Fruit fly (Drosophila melanogaster) whole organism, embryonic: ENCODE results near the gene pHCl-1.

Source experiments
- Adf1 ChIP-seq: fragments of 200-800 bp; sonication (Bioruptor generic); IDR thresholded peaks from 2 replicates; pipeline ENCODE4 v1.3.6; 2022; ENCODE audit warnings: missing biosample characterization, missing genetic modification characterization
- B-H2 ChIP-seq: fragments of 200-800 bp; sonication (Bioruptor generic); optimal IDR thresholded peaks from 2 replicates; lab custom pipeline; 2018; ENCODE audit warnings: missing biosample characterization, mild to moderate bottlenecking, missing genetic modification characterization
- CG10209 ChIP-seq: fragments of 200-800 bp; sonication (Bioruptor generic); optimal IDR thresholded peaks from 3 replicates; lab custom pipeline; 2017; ENCODE audit warnings: missing biosample characterization, mild to moderate bottlenecking, missing genetic modification characterization, missing genetic modification reagents
- CG1024 ChIP-seq: fragments of 200-800 bp; sonication (Bioruptor generic); IDR thresholded peaks from 2 replicates; pipeline ENCODE4 v1.3.6; 2022; ENCODE audit warnings: missing biosample characterization, missing genetic modification characterization
- CG10654 ChIP-seq: fragments of 200-800 bp; sonication (Bioruptor generic); optimal IDR thresholded peaks from 2 replicates; lab custom pipeline; 2016; ENCODE audit warnings: missing biosample characterization, missing genetic modification characterization
- CG11696 ChIP-seq: fragments of 200-800 bp; sonication (Bioruptor generic); IDR thresholded peaks from 2 replicates; pipeline ENCODE4 v1.3.6; 2022; ENCODE audit warnings: missing biosample characterization, missing genetic modification characterization
- CG12155 ChIP-seq: fragments of 200-800 bp; sonication (Bioruptor generic); optimal IDR thresholded peaks from 3 replicates; lab custom pipeline; 2016; ENCODE audit warnings: missing biosample characterization, missing genetic modification characterization
- CG14860 ChIP-seq: fragments of 200-800 bp; sonication (Bioruptor generic); IDR thresholded peaks from 3 replicates; pipeline ENCODE4 v1.3.6; 2022; ENCODE audit warnings: missing biosample characterization, missing genetic modification characterization; ENCODE audit not compliant: partially characterized antibody
- CG15479 ChIP-seq: fragments of 200-800 bp; sonication (Bioruptor generic); optimal IDR thresholded peaks from 3 replicates; lab custom pipeline; 2019; ENCODE audit warnings: missing biosample characterization, mild to moderate bottlenecking, missing genetic modification characterization, moderate library complexity
- CG15601 ChIP-seq: fragments of 200-800 bp; sonication (Bioruptor generic); optimal IDR thresholded peaks from 3 replicates; lab custom pipeline; 2019; ENCODE audit warnings: missing biosample characterization, mild to moderate bottlenecking, missing genetic modification characterization, moderate library complexity
- CG2199 ChIP-seq: fragments of 200-800 bp; sonication (Bioruptor generic); IDR thresholded peaks from 3 replicates; pipeline ENCODE4 v1.3.6; 2022; ENCODE audit warnings: missing biosample characterization, missing genetic modification characterization
- CG31224 ChIP-seq: fragments of 200-800 bp; sonication (Bioruptor generic); IDR thresholded peaks from 2 replicates; pipeline ENCODE4 v1.3.6; 2022; ENCODE audit warnings: missing biosample characterization, missing genetic modification characterization
- CG3407 ChIP-seq: fragments of 200-800 bp; sonication (Bioruptor generic); optimal IDR thresholded peaks from 2 replicates; lab custom pipeline; 2018; ENCODE audit warnings: missing biosample characterization, mild to moderate bottlenecking, missing genetic modification characterization
- CG3847 ChIP-seq: fragments of 200-800 bp; sonication (Bioruptor generic); IDR thresholded peaks from 2 replicates; pipeline ENCODE4 v1.3.6; 2022; ENCODE audit warnings: missing biosample characterization, missing genetic modification characterization
- CG7372 ChIP-seq: fragments of 200-800 bp; sonication (Bioruptor generic); IDR thresholded peaks from 2 replicates; pipeline ENCODE4 v1.3.6; 2022; ENCODE audit warnings: missing biosample characterization, missing genetic modification characterization
- CG7987 ChIP-seq: fragments of 200-800 bp; sonication (Bioruptor generic); optimal IDR thresholded peaks from 2 replicates; lab custom pipeline; 2018; ENCODE audit warnings: missing biosample characterization, mild to moderate bottlenecking, missing genetic modification characterization, moderate library complexity
- CG9437 ChIP-seq: fragments of 200-800 bp; sonication (Bioruptor generic); optimal IDR thresholded peaks from 2 replicates; lab custom pipeline; 2018; ENCODE audit warnings: missing biosample characterization, mild to moderate bottlenecking, missing genetic modification characterization
- CG9609 ChIP-seq: fragments of 200-800 bp; sonication (Bioruptor generic); optimal IDR thresholded peaks from 3 replicates; lab custom pipeline; 2016; ENCODE audit warnings: missing biosample characterization, missing genetic modification characterization
- D19A ChIP-seq: fragments of 200-800 bp; optimal IDR thresholded peaks from 3 replicates; lab custom pipeline; 2019; ENCODE audit warnings: missing biosample characterization, mild to moderate bottlenecking, missing genetic modification characterization, moderate library complexity
- Drgx ChIP-seq: fragments of 200-800 bp; sonication (Bioruptor generic); IDR thresholded peaks from 2 replicates; pipeline ENCODE4 v1.3.6; 2022; ENCODE audit warnings: missing biosample characterization, missing genetic modification characterization
- Elba2 ChIP-seq: fragments of 200-800 bp; sonication (Bioruptor generic); optimal IDR thresholded peaks from 3 replicates; lab custom pipeline; 2016; ENCODE audit warnings: missing biosample characterization, missing genetic modification characterization
- HmgZ ChIP-seq: fragments of 200-800 bp; sonication (Bioruptor generic); optimal IDR thresholded peaks from 2 replicates; lab custom pipeline; 2018; ENCODE audit warnings: missing biosample characterization, mild to moderate bottlenecking, missing genetic modification characterization
- Hsf ChIP-seq: fragments of 200-800 bp; sonication (Bioruptor generic); optimal IDR thresholded peaks from 3 replicates; lab custom pipeline; 2016; ENCODE audit warnings: missing biosample characterization, missing genetic modification characterization
- MTF-1 ChIP-seq: fragments of 200-800 bp; sonication (Bioruptor generic); optimal IDR thresholded peaks from 2 replicates; lab custom pipeline; 2018; ENCODE audit warnings: missing biosample characterization, mild to moderate bottlenecking, missing genetic modification characterization, borderline replicate concordance
- Mes4 ChIP-seq: fragments of 200-800 bp; sonication (Bioruptor generic); optimal IDR thresholded peaks from 2 replicates; lab custom pipeline; 2016; ENCODE audit warnings: missing biosample characterization, missing genetic modification characterization
- Optix ChIP-seq: fragments of 200-800 bp; sonication (Bioruptor generic); IDR thresholded peaks from 3 replicates; pipeline ENCODE4 v1.3.6; 2022; ENCODE audit warnings: missing biosample characterization, missing genetic modification characterization
- Pdp1 ChIP-seq, 2 experiments: fragments of 200-800 bp; sonication (Bioruptor generic); optimal IDR thresholded peaks; 3 replicates each; lab custom pipeline; 2016; ENCODE audit warnings: missing biosample characterization in 2 of 2, missing genetic modification characterization in 2 of 2, mild to moderate bottlenecking in 1 of 2, moderate library complexity in 1 of 2
- Sox100B ChIP-seq: fragments of 200-800 bp; sonication (Bioruptor generic); optimal IDR thresholded peaks from 3 replicates; lab custom pipeline; 2018; ENCODE audit warnings: missing biosample characterization, mild to moderate bottlenecking, missing genetic modification characterization
- Usf ChIP-seq: fragments of 200-800 bp; sonication (Bioruptor generic); optimal IDR thresholded peaks from 2 replicates; lab custom pipeline; 2017; ENCODE audit warnings: missing genotype, missing biosample characterization, missing genetic modification characterization
- ap ChIP-seq: fragments of 200-800 bp; sonication (Bioruptor generic); IDR thresholded peaks from 2 replicates; pipeline ENCODE4 v1.3.6; 2022; ENCODE audit warnings: missing biosample characterization, missing genetic modification characterization
- cg ChIP-seq: fragments of 200-800 bp; sonication (Bioruptor generic); optimal IDR thresholded peaks from 3 replicates; lab custom pipeline; 2019; ENCODE audit warnings: missing biosample characterization, mild to moderate bottlenecking, missing genetic modification characterization, moderate library complexity
- chinmo ChIP-seq: fragments of 200-800 bp; sonication (Bioruptor generic); IDR thresholded peaks from 4 replicates; pipeline ENCODE4 v1.3.6; 2022; ENCODE audit warnings: missing biosample characterization, missing genetic modification characterization; ENCODE audit not compliant: partially characterized antibody
- ci ChIP-seq: fragments of 200-800 bp; sonication (Bioruptor generic); IDR thresholded peaks from 3 replicates; pipeline ENCODE4 v1.3.6; 2022; ENCODE audit warnings: missing biosample characterization, missing genetic modification characterization
- ems ChIP-seq: fragments of 200-800 bp; sonication (Bioruptor generic); optimal IDR thresholded peaks from 3 replicates; lab custom pipeline; 2016; ENCODE audit warnings: missing biosample characterization, missing genetic modification characterization
- ftz-f1 ChIP-seq: fragments of 200-800 bp; sonication (Bioruptor generic); optimal IDR thresholded peaks from 2 replicates; lab custom pipeline; 2016; ENCODE audit warnings: missing biosample characterization, missing genetic modification characterization
- gcm2 ChIP-seq: fragments of 200-800 bp; sonication (Bioruptor generic); optimal IDR thresholded peaks from 2 replicates; lab custom pipeline; 2016; ENCODE audit warnings: missing biosample characterization, missing genetic modification characterization
- jumu ChIP-seq: fragments of 200-800 bp; sonication (Bioruptor generic); optimal IDR thresholded peaks from 3 replicates; lab custom pipeline; 2016; ENCODE audit warnings: missing biosample characterization, missing genetic modification characterization
- lbe ChIP-seq: fragments of 200-800 bp; sonication (Bioruptor generic); optimal IDR thresholded peaks from 2 replicates; lab custom pipeline; 2016; ENCODE audit warnings: missing biosample characterization, mild to moderate bottlenecking, missing genetic modification characterization
- nerfin-2 ChIP-seq: fragments of 200-800 bp; sonication (Bioruptor generic); IDR thresholded peaks from 2 replicates; pipeline ENCODE4 v1.3.6; 2022; ENCODE audit warnings: missing biosample characterization, missing genetic modification characterization; ENCODE audit not compliant: partially characterized antibody
- odd ChIP-seq: fragments of 200-800 bp; sonication (Bioruptor generic); optimal IDR thresholded peaks from 2 replicates; lab custom pipeline; 2017; ENCODE audit warnings: missing biosample characterization, mild to moderate bottlenecking, missing genetic modification characterization
- prd ChIP-seq, 3 experiments: fragments of >200 bp in 2 of 3; fragments of 200-800 bp in 1 of 3; sonication (Bioruptor generic) in 1 of 3; optimal IDR thresholded peaks in 2 of 3; IDR thresholded peaks in 1 of 3; 2 replicates in 2 of 3; 3 replicates in 1 of 3; pipeline versions ENCODE4 v1.3.6 to Lab custom; 2017 to 2022; ENCODE audit warnings: missing biosample characterization in 1 of 3, missing genetic modification characterization in 1 of 3
- pros ChIP-seq: fragments of 200-800 bp; sonication (Bioruptor generic); optimal IDR thresholded peaks from 3 replicates; lab custom pipeline; 2019; ENCODE audit warnings: missing biosample characterization, mild to moderate bottlenecking, missing genetic modification characterization, moderate library complexity
- row ChIP-seq: fragments of 200-800 bp; sonication (Bioruptor generic); IDR thresholded peaks from 3 replicates; pipeline ENCODE4 v1.3.6; 2022; ENCODE audit warnings: missing biosample characterization, missing genetic modification characterization
- sens ChIP-seq: fragments of 200-800 bp; sonication (Bioruptor generic); peaks from one replicate; lab custom pipeline; 2016; ENCODE audit warnings: missing biosample characterization, missing genetic modification characterization
- sim ChIP-seq: fragments of 200-800 bp; sonication (Bioruptor generic); IDR thresholded peaks from 2 replicates; pipeline ENCODE4 v1.3.6; 2022; ENCODE audit warnings: missing biosample characterization, missing genetic modification characterization
- slp2 ChIP-seq: fragments of 200-800 bp; sonication (Bioruptor generic); optimal IDR thresholded peaks from 2 replicates; lab custom pipeline; 2016; ENCODE audit warnings: missing biosample characterization, missing genetic modification characterization
- ttk ChIP-seq: fragments of 200-800 bp; sonication (Bioruptor generic); IDR thresholded peaks from 2 replicates; pipeline ENCODE4 v2.1.2; 2022; ENCODE audit warnings: missing biosample characterization, missing genetic modification characterization
- twi ChIP-seq: fragments of 200-800 bp; optimal IDR thresholded peaks from 2 replicates; lab custom pipeline; 2019; ENCODE audit warnings: missing biosample characterization, mild to moderate bottlenecking, missing genetic modification characterization, moderate library complexity
- vfl ChIP-seq: fragments of 200-800 bp; sonication (Bioruptor generic); optimal IDR thresholded peaks from 2 replicates; lab custom pipeline; 2016; ENCODE audit warnings: missing biosample characterization, missing genetic modification characterization
- wek ChIP-seq: fragments of 200-800 bp; sonication (Bioruptor generic); optimal IDR thresholded peaks from 3 replicates; lab custom pipeline; 2018; ENCODE audit warnings: missing biosample characterization, mild to moderate bottlenecking, missing genetic modification characterization, moderate library complexity
- zen2 ChIP-seq: fragments of 200-800 bp; sonication (Bioruptor generic); IDR thresholded peaks from 3 replicates; pipeline ENCODE4 v1.3.6; 2022; ENCODE audit warnings: missing biosample characterization, missing genetic modification characterization; ENCODE audit not compliant: partially characterized antibody

Gene pHCl-1

DNA sequence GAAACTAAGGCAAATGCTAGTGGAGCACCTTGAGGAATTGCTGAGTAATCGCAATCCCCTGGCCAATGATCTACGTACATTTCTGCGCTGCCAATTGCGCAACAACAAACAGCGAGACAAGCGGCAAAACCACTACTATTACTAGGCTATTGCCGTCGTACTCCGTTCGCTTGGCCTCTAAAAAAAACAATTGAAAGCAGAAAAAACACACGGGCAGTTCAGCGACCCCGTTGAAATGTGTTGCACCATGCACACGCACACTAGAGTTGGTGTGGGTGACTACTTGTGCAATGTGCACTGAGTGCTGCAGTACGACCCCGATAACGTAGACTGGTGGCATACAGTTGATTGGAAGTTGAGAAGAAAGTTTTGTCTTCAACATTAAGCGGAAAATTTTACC, 74.3 kb downstream of the pHCl-1 start (continued):
- TF ChIP-seq zen2 (GFP tag; lab: Robert Waterston, UW) (no peak), D19A (tag; lab: Kevin White, UChicago) (no peak), ap (GFP tag; lab: Robert Waterston, UW) (no peak), CG14860 (GFP tag; lab: Robert Waterston, UW) (no peak), vfl (GFP tag; lab: Kevin White, UChicago) (no peak), Elba2 (GFP tag; lab: Kevin White, UChicago) (no peak), CG7372 (GFP tag; lab: Robert Waterston, UW) (no peak), sim (no peak), CG10209 (GFP tag; lab: Kevin White, UChicago) (no peak), row (peak; percentile 22; the same call in 1 of the 3 replicates), jumu (no peak), CG10654 (no peak), HmgZ (peak; percentile 17), Optix (GFP tag; lab: Robert Waterston, UW) (no peak), Usf (no peak), chinmo (0 out of 4 replicates have a peak, but pooled peaks have one; percentile 80), MTF-1 (GFP tag; lab: Kevin White, UChicago) (peak; percentile 61), CG31224 (no peak), CG9437 (GFP tag; lab: Kevin White, UChicago) (no peak), gcm2 (GFP tag; lab: Kevin White, UChicago) (no peak), prd (optimal IDR thresholded peaks at IDR 0.05; lab: Kevin White, UChicago) (no peak), prd (GFP tag; IDR thresholded peaks at IDR 0.05; lab: Robert Waterston, UW) (no peak), ftz-f1 (GFP tag; lab: Kevin White, UChicago) (peak; percentile 39), CG7987 (GFP tag; lab: Kevin White, UChicago) (no peak), ci (GFP tag; lab: Robert Waterston, UW) (peak; percentile 59), CG15601 (tag; lab: Kevin White, UChicago) (peak; percentile 29), ems (GFP tag; lab: Kevin White, UChicago) (no peak), Adf1 (GFP tag; lab: Robert Waterston, UW) (no peak; the same call in 1 of the 2 replicates), CG2199 (GFP tag; lab: Robert Waterston, UW) (peak; percentile 89; the same call in 2 of the 3 replicates), Drgx (GFP tag; lab: Robert Waterston, UW) (peak; percentile 57), twi (peak; percentile 56), Hsf (GFP tag; lab: Kevin White, UChicago) (no peak), lbe (no peak), CG9609 (GFP tag; lab: Kevin White, UChicago) (no peak), B-H2 (GFP tag; lab: Kevin White, UChicago) (no peak), CG12155 (GFP tag; lab: Kevin White, UChicago) (no peak), ttk (GFP tag; lab: Robert Waterston, UW) (no peak), Pdp1 (GFP tag; optimal IDR thresholded peaks at IDR 0.05; lab: Kevin White, UChicago) (peak in 1 of 2 experiments; percentile 96), CG1024 (GFP tag; lab: Robert Waterston, UW) (0 out of 2 replicates have a peak, but pooled peaks have one; percentile 36), slp2 (GFP tag; lab: Kevin White, UChicago) (no peak), sens (GFP tag; lab: Kevin White, UChicago) (peak; percentile 24), CG3407 (GFP tag; lab: Kevin White, UChicago) (no peak), CG11696 (GFP tag; lab: Robert Waterston, UW) (no peak), Mes4 (GFP tag; lab: Kevin White, UChicago) (no peak), cg (GFP tag; lab: Kevin White, UChicago) (peak; percentile 55), odd (GFP tag; lab: Kevin White, UChicago) (no peak), CG3847 (no peak), CG15479 (GFP tag; lab: Kevin White, UChicago) (peak; percentile 68), pros (GFP tag; lab: Kevin White, UChicago) (no peak), Sox100B (GFP tag; lab: Kevin White, UChicago) (no peak), nerfin-2 (GFP tag; lab: Robert Waterston, UW) (no peak), wek (no peak)
